Fruit fly (Drosophila melanogaster): ENCODE measurements around the gene Pfrx.

Gene Pfrx

DNA sequence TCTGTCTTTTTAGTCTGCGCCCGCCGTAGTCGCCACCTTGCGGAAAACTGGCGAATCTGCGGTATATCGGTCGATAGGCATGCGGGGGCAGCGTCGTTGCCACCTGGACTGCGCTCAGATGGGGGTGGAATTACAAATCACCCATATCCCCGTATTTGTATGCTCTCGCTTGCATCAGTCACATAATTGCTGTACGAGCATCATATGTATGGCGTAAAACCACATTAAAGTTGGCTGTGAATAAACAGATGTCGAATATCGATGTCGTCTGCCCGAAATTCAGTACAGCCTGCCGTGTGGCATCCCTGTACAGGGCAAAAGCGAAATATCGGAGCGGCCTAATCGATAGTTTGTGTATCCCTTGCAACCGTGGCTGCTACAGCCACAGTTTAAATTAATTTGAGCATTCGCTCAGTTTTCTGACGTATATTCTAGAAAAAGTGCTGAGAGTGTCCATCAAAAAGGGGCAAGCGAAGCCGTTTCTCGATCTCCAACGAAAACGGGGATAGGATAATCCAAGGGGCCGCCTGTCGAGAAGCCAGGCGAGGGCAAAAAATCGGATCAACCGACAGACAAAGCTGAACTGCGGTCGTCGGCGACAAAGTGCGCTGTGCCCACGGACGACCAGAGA lies 26.6 kb downstream of the Pfrx start, which contains the start of the genes Idh3a and CoRest (continued):
- no peak for TF ChIP-seq CG10147 (GFP tag; optimal IDR thresholded peaks at IDR 0.05)
- TF ChIP-seq sima (GFP tag; optimal IDR thresholded peaks at IDR 0.05) = no peak
- TF ChIP-seq CG4360 (GFP tag; IDR thresholded peaks at IDR 0.05) = no peak
- no peak for TF ChIP-seq CG10274 (GFP tag; optimal IDR thresholded peaks at IDR 0.05)
- no peak for TF ChIP-seq CG12942 (GFP tag; optimal IDR thresholded peaks at IDR 0.05)
- no peak for TF ChIP-seq CG32772 (GFP tag; IDR thresholded peaks at IDR 0.05)
- no peak for TF ChIP-seq dimm (GFP tag; IDR thresholded peaks at IDR 0.05)
- TF ChIP-seq dati (GFP tag; IDR thresholded peaks at IDR 0.05) = no peak
- TF ChIP-seq cas (GFP tag; IDR thresholded peaks at IDR 0.05) = no peak
- no peak for TF ChIP-seq emc (GFP tag; optimal IDR thresholded peaks at IDR 0.05)
- no peak for TF ChIP-seq CG3065 (GFP tag; optimal IDR thresholded peaks at IDR 0.05)
- no peak for TF ChIP-seq cwo (GFP tag; optimal IDR thresholded peaks at IDR 0.05)
- peak; percentile 63 for TF ChIP-seq E2f2 (GFP tag; IDR thresholded peaks at IDR 0.05)
- TF ChIP-seq CG6272 (GFP tag; IDR thresholded peaks at IDR 0.05) = peak; percentile 28; the same call in 1 of the 2 replicates
- TF ChIP-seq CG17361 (GFP tag; IDR thresholded peaks at IDR 0.05) = no peak
- TF ChIP-seq Mad (GFP tag; optimal IDR thresholded peaks at IDR 0.05) = no peak
- no peak for TF ChIP-seq CG11695 (GFP tag; IDR thresholded peaks at IDR 0.05)
- TF ChIP-seq esg (GFP tag; conservative IDR thresholded peaks at IDR 0.05) = no peak
- TF ChIP-seq CG9932 (GFP tag; IDR thresholded peaks at IDR 0.05) = peak; percentile 64
- no peak for TF ChIP-seq Usf (GFP tag; optimal IDR thresholded peaks at IDR 0.05)
- TF ChIP-seq CG8359 (GFP tag; optimal IDR thresholded peaks at IDR 0.05; ENCODE audit: borderline replicate concordance) = no peak
- TF ChIP-seq CG7987 (GFP tag; optimal IDR thresholded peaks at IDR 0.05) = no peak
- peak in 1 of 2 experiments; percentile 36 for TF ChIP-seq Pdp1 (GFP tag; optimal IDR thresholded peaks at IDR 0.05)
- no peak for TF ChIP-seq CG8281 (tag; optimal IDR thresholded peaks at IDR 0.05)
- TF ChIP-seq sd (tag; optimal IDR thresholded peaks at IDR 0.05) = no peak
- TF ChIP-seq CG12236 (GFP tag; optimal IDR thresholded peaks at IDR 0.05) = no peak
- TF ChIP-seq Jarid2 (GFP tag; optimal IDR thresholded peaks at IDR 0.05) = no peak
- TF ChIP-seq hb (GFP tag; IDR thresholded peaks at IDR 0.05; ENCODE audit: partially characterized antibody) = peak; percentile 60; the same call in 1 of the 3 replicates
- peak; percentile 78 for TF ChIP-seq klu (GFP tag; IDR thresholded peaks at IDR 0.05)
- no peak for TF ChIP-seq Elba2 (GFP tag; optimal IDR thresholded peaks at IDR 0.05)
- TF ChIP-seq pros (GFP tag; optimal IDR thresholded peaks at IDR 0.05) = no peak
- TF ChIP-seq ato (GFP tag; IDR thresholded peaks at IDR 0.05; ENCODE audit: partially characterized antibody) = peak; percentile 27; the same call in 1 of the 2 replicates
- no peak for TF ChIP-seq cg (GFP tag; optimal IDR thresholded peaks at IDR 0.05)
- TF ChIP-seq CG9609 (GFP tag; optimal IDR thresholded peaks at IDR 0.05) = peak; percentile 35
- no peak for TF ChIP-seq tap (tag; optimal IDR thresholded peaks at IDR 0.05)
- TF ChIP-seq schlank (tag; optimal IDR thresholded peaks at IDR 0.05) = no peak
- TF ChIP-seq ewg (GFP tag; optimal IDR thresholded peaks at IDR 0.05) = no peak
- no peak for TF ChIP-seq CG10979 (tag; optimal IDR thresholded peaks at IDR 0.05)
- no peak for TF ChIP-seq CG6254 (GFP tag; optimal IDR thresholded peaks at IDR 0.05)
- no peak for TF ChIP-seq corto (GFP tag; optimal IDR thresholded peaks at IDR 0.05)
- TF ChIP-seq repo (GFP tag; optimal IDR thresholded peaks at IDR 0.05) = no peak
- TF ChIP-seq shn (GFP tag; optimal IDR thresholded peaks at IDR 0.05) = no peak
- TF ChIP-seq H15 (GFP tag; IDR thresholded peaks at IDR 0.05) = no peak
- no peak for TF ChIP-seq Atf-2 (GFP tag; optimal IDR thresholded peaks at IDR 0.05)
- TF ChIP-seq CG17359 (tag; optimal IDR thresholded peaks at IDR 0.05) = no peak
- no peak for TF ChIP-seq salm (tag; optimal IDR thresholded peaks at IDR 0.05)
- TF ChIP-seq Trl (optimal IDR thresholded peaks at IDR 0.05) = no peak
- TF ChIP-seq Trl (GFP tag; optimal IDR thresholded peaks at IDR 0.05) = peak; percentile 1
- no peak for TF ChIP-seq CG12769 (tag; optimal IDR thresholded peaks at IDR 0.05)
- TF ChIP-seq CG11398 (GFP tag; optimal IDR thresholded peaks at IDR 0.05) = no peak
- no peak for TF ChIP-seq Kr (GFP tag; optimal IDR thresholded peaks at IDR 0.05)
